Worm (Caenorhabditis elegans) whole organism, L3 larva: ENCODE measurements around the gene Y51H4A.1.
"Not testable (repeated sequence)": the region's sequence is repeated elsewhere in the genome, so short reads cannot be mapped to it uniquely, and the experiment has no call there.

ENCODE experiments used
- aly-2 ChIP-seq: fragments of 150-350 bp; optimal IDR thresholded peaks from 2 replicates; lab custom pipeline; 2014; ENCODE audit warnings: missing biosample characterization, missing genetic modification characterization
- ceh-16 ChIP-seq: sonication (generic microtip); optimal IDR thresholded peaks from 2 replicates; lab custom pipeline; 2017; ENCODE audit warnings: missing biosample characterization, missing genetic modification characterization
- ceh-28 ChIP-seq: fragments of 150-350 bp; optimal IDR thresholded peaks from 2 replicates; lab custom pipeline; 2014; ENCODE audit warnings: missing biosample characterization, missing genetic modification reagents, missing genetic modification characterization
- egl-27 ChIP-seq: sonication (generic microtip); optimal IDR thresholded peaks from 4 replicates; lab custom pipeline; 2017; ENCODE audit warnings: missing biosample characterization, missing genetic modification reagents, missing genetic modification characterization
- egl-5 ChIP-seq: fragments of 150-350 bp; optimal IDR thresholded peaks from 2 replicates; lab custom pipeline; 2017; ENCODE audit warnings: missing biosample characterization, missing genetic modification reagents, missing genetic modification characterization, inconsistent platforms
- elt-1 ChIP-seq: fragments of 150-350 bp; optimal IDR thresholded peaks from 2 replicates; lab custom pipeline; 2014; ENCODE audit warnings: missing biosample characterization, missing genetic modification characterization
- eor-1 ChIP-seq, 2 experiments: fragments of 150-350 bp; optimal IDR thresholded peaks; 2 replicates each; lab custom pipeline; 2014 to 2018; ENCODE audit warnings: missing biosample characterization in 2 of 2, missing genetic modification characterization in 2 of 2
- mdl-1 ChIP-seq: fragments of 150-350 bp; optimal IDR thresholded peaks from 2 replicates; lab custom pipeline; 2014; ENCODE audit warnings: missing biosample characterization, missing genetic modification characterization
- mml-1 ChIP-seq: fragments of 150-350 bp; sonication (generic microtip); optimal IDR thresholded peaks from 3 replicates; lab custom pipeline; 2014; ENCODE audit warnings: missing biosample characterization, missing genetic modification characterization
- nhr-28 ChIP-seq: fragments of 150-350 bp; optimal IDR thresholded peaks from 2 replicates; lab custom pipeline; 2014; ENCODE audit warnings: missing biosample characterization, missing genetic modification characterization
- nhr-76 ChIP-seq: fragments of 150-350 bp; sonication (generic microtip); optimal IDR thresholded peaks from 5 replicates; lab custom pipeline; 2014; ENCODE audit warnings: missing biosample characterization, missing genetic modification characterization
- sea-2 ChIP-seq: fragments of 150-350 bp; sonication (generic microtip); optimal IDR thresholded peaks from 4 replicates; lab custom pipeline; 2014; ENCODE audit warnings: missing biosample characterization, missing genetic modification reagents, missing genetic modification characterization

The Y51H4A.1 gene

DNA sequence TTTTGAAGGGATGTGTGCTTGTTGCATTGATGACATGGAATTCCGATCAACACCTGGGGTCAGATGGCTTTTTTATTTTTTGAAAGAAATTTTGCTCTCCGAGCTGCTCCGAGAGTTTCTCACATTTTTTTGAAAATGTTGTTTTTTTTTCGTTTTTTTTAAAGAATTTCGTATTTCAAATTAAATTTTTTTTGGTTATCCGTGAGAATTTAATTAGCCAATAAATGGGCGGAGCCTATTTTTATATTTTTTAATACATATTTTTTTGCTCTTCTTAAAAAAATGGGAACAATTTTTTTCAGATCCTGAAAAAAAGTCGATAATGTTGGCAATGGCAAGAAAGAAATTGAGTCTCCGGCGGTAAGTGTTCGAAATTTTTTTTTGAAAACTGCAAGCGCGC, 45.2 kb downstream of the Y51H4A.1 start, which contains the start of gene dlc-3:
Gene dlc-3, plus strand, starts transcription at position 301 of the 400 bp plus-strand sequence.
- TF ChIP-seq egl-5 (no peak), mdl-1 (tag; lab: Kevin White, UChicago) (no peak), elt-1 (tag; lab: Kevin White, UChicago) (no peak), mml-1 (tag; lab: Kevin White, UChicago) (no peak), nhr-28 (tag; lab: Kevin White, UChicago) (no peak), eor-1 (tag; optimal IDR thresholded peaks at IDR 0.05; lab: Kevin White, UChicago) (no peak), ceh-28 (no peak), nhr-76 (tag; lab: Kevin White, UChicago) (no peak), aly-2 (no peak)

DNA sequence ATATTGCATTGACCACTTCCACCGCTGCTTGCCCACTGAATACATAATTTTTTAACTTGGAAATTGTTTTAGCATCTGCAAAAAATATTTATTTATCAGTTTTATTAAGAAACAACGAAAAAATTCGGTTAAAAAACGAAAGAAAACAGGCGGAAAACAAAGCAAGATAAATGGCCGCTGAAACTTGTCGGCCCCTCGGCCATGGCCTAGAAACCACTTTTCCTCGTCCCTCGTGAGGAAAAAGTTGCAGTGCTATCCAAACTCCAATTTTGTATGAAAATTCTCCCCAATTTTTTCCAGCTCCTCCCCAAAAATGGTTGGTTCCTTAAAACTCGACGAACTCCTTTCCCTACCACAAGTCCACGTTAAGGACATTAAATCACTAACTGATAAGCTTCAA, 52.8 kb downstream of the Y51H4A.1 start, which contains the start of gene Y10G11A.1:
Gene Y10G11A.1, plus strand, starts transcription at position 301 of the 400 bp plus-strand sequence.
- not testable (repeated sequence) for TF ChIP-seq sea-2; ceh-16 (tag; lab: Kevin White, UChicago); egl-27 (tag; lab: Kevin White, UChicago)
